Fruit fly (Drosophila melanogaster): ENCODE measurements around the gene CG14285.

The CG14285 gene

dm6 chr3R:19010923-19011322 lies 14.0 kb upstream of the CG14285 start (continued):
- TF ChIP-seq CG31388 (GFP tag; optimal IDR thresholded peaks at IDR 0.05) (no peak), CG12104 (GFP tag; optimal IDR thresholded peaks at IDR 0.05) (no peak), ato (GFP tag; IDR thresholded peaks at IDR 0.05; ENCODE audit: partially characterized antibody) (no peak), Dip3 (GFP tag; optimal IDR thresholded peaks at IDR 0.05) (no peak), phol (tag; optimal IDR thresholded peaks at IDR 0.05) (no peak), Six4 (GFP tag; optimal IDR thresholded peaks at IDR 0.05) (no peak), CG16813 (GFP tag; IDR thresholded peaks at IDR 0.05; ENCODE audit: partially characterized antibody) (no peak), caup (GFP tag; optimal IDR thresholded peaks at IDR 0.05; ENCODE audit: severe bottlenecking) (peak; percentile 45), CG3065 (GFP tag; optimal IDR thresholded peaks at IDR 0.05) (no peak), cad (GFP tag; optimal IDR thresholded peaks at IDR 0.05) (no peak), Nf-YB (GFP tag; optimal IDR thresholded peaks at IDR 0.05) (no peak), Gug (GFP tag; IDR thresholded peaks at IDR 0.05) (no peak), CG7963 (GFP tag; IDR thresholded peaks at IDR 0.05; ENCODE audit: partially characterized antibody) (no peak), Hand (GFP tag; optimal IDR thresholded peaks at IDR 0.05) (no peak), Scr (GFP tag; IDR thresholded peaks at IDR 0.05; ENCODE audit: partially characterized antibody) (no peak), Blimp-1 (GFP tag; optimal IDR thresholded peaks at IDR 0.05) (peak; percentile 34), dysf (GFP tag; IDR thresholded peaks at IDR 0.05) (peak; percentile 38; the same call in 2 of the 3 replicates), Antp (GFP tag; optimal IDR thresholded peaks at IDR 0.05) (no peak), CG33557 (GFP tag; optimal IDR thresholded peaks at IDR 0.05) (no peak), psq (GFP tag; optimal IDR thresholded peaks at IDR 0.05) (no peak), CG32767 (GFP tag; IDR thresholded peaks at IDR 0.05) (no peak), sd (tag; optimal IDR thresholded peaks at IDR 0.05) (peak; percentile 33), CG2889 (GFP tag; IDR thresholded peaks at IDR 0.05) (no peak), luna (GFP tag; optimal IDR thresholded peaks at IDR 0.05) (no peak), sug (tag; optimal IDR thresholded peaks at IDR 0.05) (no peak), Ets97D (GFP tag; optimal IDR thresholded peaks at IDR 0.05) (no peak), Dip2 (GFP tag; IDR thresholded peaks at IDR 0.05) (no peak), Xbp1 (GFP tag; optimal IDR thresholded peaks at IDR 0.05) (no peak), ftz-f1 (GFP tag; optimal IDR thresholded peaks at IDR 0.05) (no peak), CG34224 (GFP tag; IDR thresholded peaks at IDR 0.05; ENCODE audit: partially characterized antibody) (no peak), Side (GFP tag; optimal IDR thresholded peaks at IDR 0.05) (no peak), Sox100B (GFP tag; optimal IDR thresholded peaks at IDR 0.05) (no peak), CkIIα-i1 (GFP tag; IDR thresholded peaks at IDR 0.05) (no peak), CG8944 (GFP tag; optimal IDR thresholded peaks at IDR 0.05) (no peak), CoRest (tag; optimal IDR thresholded peaks at IDR 0.05) (peak; percentile 39), Opbp (GFP tag; IDR thresholded peaks at IDR 0.05; ENCODE audit: partially characterized antibody) (no peak), exex (tag; optimal IDR thresholded peaks at IDR 0.05) (no peak), bcd (GFP tag; optimal IDR thresholded peaks at IDR 0.05) (peak; percentile 2), tx (GFP tag; optimal IDR thresholded peaks at IDR 0.05) (no peak), D (optimal IDR thresholded peaks at IDR 0.05) (no peak), D (GFP tag; optimal IDR thresholded peaks at IDR 0.05) (no peak), CG1529 (GFP tag; optimal IDR thresholded peaks at IDR 0.05) (no peak), sim (GFP tag; IDR thresholded peaks at IDR 0.05) (0 out of 2 replicates have a peak, but pooled peaks have one; percentile 38), CG2202 (tag; optimal IDR thresholded peaks at IDR 0.05) (no peak), ap (GFP tag; IDR thresholded peaks at IDR 0.05) (no peak), fd102C (GFP tag; optimal IDR thresholded peaks at IDR 0.05) (peak; percentile 47), CG14050 (GFP tag; IDR thresholded peaks at IDR 0.05) (no peak), Lhr (GFP tag; optimal IDR thresholded peaks at IDR 0.05) (no peak), CG1647 (GFP tag; optimal IDR thresholded peaks at IDR 0.05) (peak; percentile 13), nmo (GFP tag; optimal IDR thresholded peaks at IDR 0.05) (peak; percentile 10), CG30020 (tag; optimal IDR thresholded peaks at IDR 0.05) (no peak), CG1792 (GFP tag; optimal IDR thresholded peaks at IDR 0.05) (no peak)

All from whole organism, embryonic.